Worm (Caenorhabditis elegans) whole organism, mixed stage, embryonic: ENCODE data around the gene R07B1.11.

Experiments used
- blmp-1 ChIP-seq: fragments of 150-350 bp; optimal IDR thresholded peaks from 2 replicates; lab custom pipeline; 2014; ENCODE audit warnings: missing biosample characterization, missing genetic modification characterization
- ceh-43 ChIP-seq: fragments of 200-800 bp; sonication (Bioruptor generic); optimal IDR thresholded peaks from 2 replicates; lab custom pipeline; 2018; ENCODE audit warnings: mild to moderate bottlenecking, missing genetic modification characterization, moderate library complexity, missing compliant biosample characterization
- elt-1 ChIP-seq: sonication (generic microtip); optimal IDR thresholded peaks from 2 replicates; lab custom pipeline; 2017; ENCODE audit warnings: missing genetic modification characterization, mild to moderate bottlenecking, missing compliant biosample characterization, antibody characterized with exemption, moderate library complexity, borderline replicate concordance; ENCODE audit not compliant: insufficient read depth
- elt-3 ChIP-seq: fragments of 150-350 bp; optimal IDR thresholded peaks from 2 replicates; lab custom pipeline; 2014; ENCODE audit warnings: missing biosample characterization, missing genetic modification characterization
- lsy-2 ChIP-seq: fragments of 150-350 bp; optimal IDR thresholded peaks from 2 replicates; lab custom pipeline; 2014; ENCODE audit warnings: missing biosample characterization, missing genetic modification characterization
- mep-1 ChIP-seq: fragments of 150-350 bp; optimal IDR thresholded peaks from 2 replicates; lab custom pipeline; 2017; ENCODE audit warnings: missing biosample characterization, missing genetic modification reagents, missing genetic modification characterization, inconsistent platforms
- nhr-12 ChIP-seq: fragments of 150-350 bp; optimal IDR thresholded peaks from 2 replicates; lab custom pipeline; 2014; ENCODE audit warnings: missing biosample characterization, missing genetic modification characterization
- nhr-237 ChIP-seq: fragments of 150-350 bp; optimal IDR thresholded peaks from 2 replicates; lab custom pipeline; 2014; ENCODE audit warnings: missing biosample characterization, missing genetic modification characterization
- pha-4 ChIP-seq: fragments of 150-350 bp; optimal IDR thresholded peaks from 2 replicates; lab custom pipeline; 2018; ENCODE audit warnings: missing biosample characterization, missing genetic modification reagents, missing genetic modification characterization
- snpc-4 ChIP-seq: fragments of 150-350 bp; optimal IDR thresholded peaks from 2 replicates; lab custom pipeline; 2014; ENCODE audit warnings: missing biosample characterization, missing genetic modification characterization
- unc-39 ChIP-seq: fragments of 150-350 bp; optimal IDR thresholded peaks from 2 replicates; lab custom pipeline; 2014; ENCODE audit warnings: missing biosample characterization, missing genetic modification characterization

- TF ChIP-seq elt-1 (tag; lab: Kevin White, UChicago) = no peak
- TF ChIP-seq blmp-1 = no peak
- no peak for TF ChIP-seq mep-1 (tag; lab: Kevin White, UChicago)
- TF ChIP-seq snpc-4 (tag; lab: Kevin White, UChicago) = no peak
- TF ChIP-seq lsy-2 (tag; lab: Kevin White, UChicago) = no peak
- no peak for TF ChIP-seq elt-3 (tag; lab: Kevin White, UChicago)
- TF ChIP-seq nhr-237 (tag; lab: Kevin White, UChicago) = no peak
- no peak for TF ChIP-seq ceh-43 (GFP tag; lab: Kevin White, UChicago)
- no peak for TF ChIP-seq unc-39 (tag; lab: Kevin White, UChicago)
- TF ChIP-seq nhr-12 (tag; lab: Kevin White, UChicago) = no peak
- TF ChIP-seq pha-4 (tag; lab: Kevin White, UChicago) = no peak
Measured at ce11 chrX:9814132-9814811, 42.4 kb upstream of the R07B1.11 start.
